In the genomic region with DNA sequence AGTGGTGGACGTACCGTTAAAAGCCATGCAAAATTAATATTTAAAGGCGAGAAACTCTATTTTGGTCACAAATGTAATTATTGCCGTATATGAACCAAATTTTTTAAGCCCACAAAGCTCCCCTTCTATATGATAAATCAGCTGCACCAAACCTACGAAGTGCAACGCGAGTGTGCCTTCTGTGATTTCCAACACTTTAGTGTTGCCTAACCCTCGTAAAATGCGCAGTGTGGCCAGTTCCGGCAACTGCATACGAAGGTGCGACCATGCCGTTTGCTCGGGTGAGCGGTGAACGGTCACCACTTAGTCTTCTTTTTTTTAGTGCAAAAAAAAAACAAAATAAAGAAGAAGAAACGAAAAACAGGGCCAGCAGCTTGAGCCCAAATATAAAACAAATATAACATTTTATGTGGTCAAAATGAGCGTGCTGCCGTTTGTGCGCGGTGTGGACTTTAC, we compare ENCODE assay signal across 2 fruit fly cellular contexts.
TF ChIP-seq lines count a peak whose summit lies in the region.

A gene (minus strand): TSS at position 201 of the 456 bp plus-strand sequence.
A gene (plus strand): TSS at position 266 of the 456 bp plus-strand sequence.

TF ChIP-seq in whole organism, embryonic, 481 proteins besides CTCF, POLR2A, EP300 and RAD21 (continued from another document and continues in another):
- TF ChIP-seq NC2β (GFP tag; optimal IDR thresholded peaks at IDR 0.05; lab: Kevin White, UChicago) = peak; percentile 74
- TF ChIP-seq pnt (GFP tag; optimal IDR thresholded peaks at IDR 0.05; lab: Kevin White, UChicago) = peak; percentile 82
- peak; percentile 92 for TF ChIP-seq CG2120 (GFP tag; optimal IDR thresholded peaks at IDR 0.05; lab: Kevin White, UChicago)
- peak; percentile 61 for TF ChIP-seq Fer1 (GFP tag; optimal IDR thresholded peaks at IDR 0.05; lab: Kevin White, UChicago)
- TF ChIP-seq BEAF-32 (GFP tag; optimal IDR thresholded peaks at IDR 0.05; lab: Kevin White, UChicago) = peak; percentile 52
- TF ChIP-seq CG15479 (GFP tag; optimal IDR thresholded peaks at IDR 0.05; lab: Kevin White, UChicago) = no peak
- TF ChIP-seq CG13287 (GFP tag; IDR thresholded peaks at IDR 0.05; lab: Robert Waterston, UW; ENCODE audit: partially characterized antibody) = peak; percentile 14; the same call in 1 of the 2 replicates
- TF ChIP-seq CG32532 (GFP tag; IDR thresholded peaks at IDR 0.05; lab: Robert Waterston, UW) = peak; percentile 92
- peak; percentile 54 for TF ChIP-seq D19A (tag; optimal IDR thresholded peaks at IDR 0.05; lab: Kevin White, UChicago)
- peak; percentile 56 for TF ChIP-seq jing (GFP tag; optimal IDR thresholded peaks at IDR 0.05; lab: Kevin White, UChicago)
- peak; percentile 81 for TF ChIP-seq pho (GFP tag; optimal IDR thresholded peaks at IDR 0.05; lab: Kevin White, UChicago)
- peak; percentile 67 for TF ChIP-seq NC2α (GFP tag; optimal IDR thresholded peaks at IDR 0.05; lab: Kevin White, UChicago)
- peak; percentile 88 for TF ChIP-seq CG12659 (GFP tag; optimal IDR thresholded peaks at IDR 0.05; lab: Kevin White, UChicago)
- peak; percentile 13 for TF ChIP-seq CG15696 (tag; optimal IDR thresholded peaks at IDR 0.05; lab: Kevin White, UChicago)
- peak; percentile 88 for TF ChIP-seq ttk (GFP tag; IDR thresholded peaks at IDR 0.05; lab: Robert Waterston, UW)
- TF ChIP-seq org-1 (GFP tag; optimal IDR thresholded peaks at IDR 0.05; lab: Kevin White, UChicago) = peak; percentile 54
- TF ChIP-seq unc-4 (GFP tag; IDR thresholded peaks at IDR 0.05; lab: Robert Waterston, UW; ENCODE audit: partially characterized antibody) = no peak
- no peak for TF ChIP-seq Sox100B (GFP tag; optimal IDR thresholded peaks at IDR 0.05; lab: Kevin White, UChicago)
- TF ChIP-seq nerfin-2 (GFP tag; IDR thresholded peaks at IDR 0.05; lab: Robert Waterston, UW; ENCODE audit: partially characterized antibody) = no peak
- TF ChIP-seq CG6254 (GFP tag; optimal IDR thresholded peaks at IDR 0.05; lab: Kevin White, UChicago) = peak; percentile 36
- TF ChIP-seq CrebB (tag; optimal IDR thresholded peaks at IDR 0.05; lab: Kevin White, UChicago) = peak; percentile 40
- peak; percentile 94 for TF ChIP-seq CG34422 (GFP tag; IDR thresholded peaks at IDR 0.05; lab: Robert Waterston, UW)
- peak; percentile 76 for TF ChIP-seq peb (GFP tag; IDR thresholded peaks at IDR 0.05; lab: Robert Waterston, UW)
- no peak for TF ChIP-seq h (optimal IDR thresholded peaks at IDR 0.05; lab: Kevin White, UChicago)
- TF ChIP-seq gro (GFP tag; optimal IDR thresholded peaks at IDR 0.05; lab: Kevin White, UChicago) = peak; percentile 84
- TF ChIP-seq Hmx (GFP tag; optimal IDR thresholded peaks at IDR 0.05; lab: Kevin White, UChicago) = no peak
- TF ChIP-seq klu (GFP tag; IDR thresholded peaks at IDR 0.05; lab: Robert Waterston, UW) = peak; percentile 85
- TF ChIP-seq Sry-δ (GFP tag; optimal IDR thresholded peaks at IDR 0.05; lab: Kevin White, UChicago) = peak; percentile 61
- TF ChIP-seq CG13894 (tag; optimal IDR thresholded peaks at IDR 0.05; lab: Kevin White, UChicago) = peak; percentile 39
- TF ChIP-seq Ets97D (GFP tag; optimal IDR thresholded peaks at IDR 0.05; lab: Kevin White, UChicago) = peak; percentile 86
- peak; percentile 99 for TF ChIP-seq Ets65A (GFP tag; lab: Kevin White, UChicago)
- TF ChIP-seq Fer3 (tag; optimal IDR thresholded peaks at IDR 0.05; lab: Kevin White, UChicago) = peak; percentile 72
- peak; percentile 23 for TF ChIP-seq gcm (GFP tag; optimal IDR thresholded peaks at IDR 0.05; lab: Kevin White, UChicago)
- peak; percentile 34 for TF ChIP-seq CG31388 (GFP tag; optimal IDR thresholded peaks at IDR 0.05; lab: Kevin White, UChicago)
- peak; percentile 46 for TF ChIP-seq CG7928 (GFP tag; optimal IDR thresholded peaks at IDR 0.05; lab: Kevin White, UChicago)
- peak; percentile 92 for TF ChIP-seq chn (GFP tag; optimal IDR thresholded peaks at IDR 0.05; lab: Kevin White, UChicago)
- TF ChIP-seq sisA (GFP tag; IDR thresholded peaks at IDR 0.05; lab: Robert Waterston, UW) = peak; percentile 92
- peak; percentile 68 for TF ChIP-seq CG17186 (GFP tag; optimal IDR thresholded peaks at IDR 0.05; lab: Kevin White, UChicago)
- TF ChIP-seq Dbx (GFP tag; IDR thresholded peaks at IDR 0.05; lab: Robert Waterston, UW) = peak; percentile 85
- peak; percentile 68 for TF ChIP-seq CG8089 (GFP tag; optimal IDR thresholded peaks at IDR 0.05; lab: Kevin White, UChicago)
- TF ChIP-seq CG4730 (GFP tag; IDR thresholded peaks at IDR 0.05; lab: Robert Waterston, UW) = peak; percentile 87
- peak; percentile 79 for TF ChIP-seq CG7839 (tag; optimal IDR thresholded peaks at IDR 0.05; lab: Kevin White, UChicago)
- TF ChIP-seq gsb-n (tag; optimal IDR thresholded peaks at IDR 0.05; lab: Kevin White, UChicago) = peak; percentile 70
- no peak for TF ChIP-seq ac (GFP tag; optimal IDR thresholded peaks at IDR 0.05; lab: Kevin White, UChicago)
- peak; percentile 40 for TF ChIP-seq salm (tag; optimal IDR thresholded peaks at IDR 0.05; lab: Kevin White, UChicago)
- TF ChIP-seq Doc3 (GFP tag; IDR thresholded peaks at IDR 0.05; lab: Robert Waterston, UW; ENCODE audit: partially characterized antibody) = 0 out of 3 replicates have a peak, but pooled peaks have one; percentile 17
- TF ChIP-seq BtbVII (GFP tag; optimal IDR thresholded peaks at IDR 0.05; lab: Kevin White, UChicago) = peak; percentile 20
- no peak for TF ChIP-seq odd (GFP tag; optimal IDR thresholded peaks at IDR 0.05; lab: Kevin White, UChicago)
- peak; percentile 54 for TF ChIP-seq schlank (tag; optimal IDR thresholded peaks at IDR 0.05; lab: Kevin White, UChicago)
- TF ChIP-seq usp (GFP tag; optimal IDR thresholded peaks at IDR 0.05; lab: Kevin White, UChicago) = no peak
- peak; percentile 85 for TF ChIP-seq Xbp1 (GFP tag; optimal IDR thresholded peaks at IDR 0.05; lab: Kevin White, UChicago)
- no peak for TF ChIP-seq CG17568 (GFP tag; optimal IDR thresholded peaks at IDR 0.05; lab: Kevin White, UChicago)
- peak; percentile 39 for TF ChIP-seq Six4 (GFP tag; optimal IDR thresholded peaks at IDR 0.05; lab: Kevin White, UChicago)
- TF ChIP-seq sug (tag; optimal IDR thresholded peaks at IDR 0.05; lab: Kevin White, UChicago) = peak; percentile 55
- peak; percentile 89 for TF ChIP-seq MBD-R2 (GFP tag; IDR thresholded peaks at IDR 0.05; lab: Robert Waterston, UW)
- TF ChIP-seq bsh (GFP tag; optimal IDR thresholded peaks at IDR 0.05; lab: Kevin White, UChicago) = peak; percentile 75 to 96
- peak; percentile 89 for TF ChIP-seq Abd-B (GFP tag; optimal IDR thresholded peaks at IDR 0.05; lab: Kevin White, UChicago)
- peak; percentile 66 for TF ChIP-seq CG17829 (tag; optimal IDR thresholded peaks at IDR 0.05; lab: Kevin White, UChicago)
- TF ChIP-seq PHDP (tag; optimal IDR thresholded peaks at IDR 0.05; lab: Kevin White, UChicago) = peak; percentile 71
- TF ChIP-seq az2 (GFP tag; optimal IDR thresholded peaks at IDR 0.05; lab: Kevin White, UChicago) = peak; percentile 80
- TF ChIP-seq CG12155 (GFP tag; optimal IDR thresholded peaks at IDR 0.05; lab: Kevin White, UChicago) = peak; percentile 78
- TF ChIP-seq Aef1 (GFP tag; IDR thresholded peaks at IDR 0.05; lab: Robert Waterston, UW) = peak; percentile 91

TF ChIP-seq in whole organism, prepupa, 60 proteins besides CTCF, POLR2A, EP300 and RAD21 (continued from another document):
- TF ChIP-seq Ets96B (tag; optimal IDR thresholded peaks at IDR 0.05; lab: Kevin White, UChicago) (peak; percentile 89), dac (GFP tag; optimal IDR thresholded peaks at IDR 0.05; lab: Kevin White, UChicago) (peak; percentile 85), CG4318 (GFP tag; optimal IDR thresholded peaks at IDR 0.05; lab: Kevin White, UChicago) (peak; percentile 82), cyc (GFP tag; optimal IDR thresholded peaks at IDR 0.05; lab: Kevin White, UChicago) (peak; percentile 91), Ets21C (GFP tag; optimal IDR thresholded peaks at IDR 0.05; lab: Kevin White, UChicago) (peak; percentile 84), achi (GFP tag; optimal IDR thresholded peaks at IDR 0.05; lab: Kevin White, UChicago) (peak; percentile 85), CG34406 (GFP tag; optimal IDR thresholded peaks at IDR 0.05; lab: Kevin White, UChicago) (peak; percentile 70), CG6163 (GFP tag; IDR thresholded peaks at IDR 0.05; lab: Robert Waterston, UW) (peak; percentile 95), svp (GFP tag; lab: Kevin White, UChicago) (peak; percentile 92), Blimp-1 (GFP tag; optimal IDR thresholded peaks at IDR 0.05; lab: Kevin White, UChicago) (peak; percentile 55), CG6854 (GFP tag; optimal IDR thresholded peaks at IDR 0.05; lab: Kevin White, UChicago) (peak; percentile 86)
TF ChIP-seq in whole organism, prepupa: peak in this region for 58.
